Fruit fly (Drosophila melanogaster): ENCODE results near the gene CG9356.

The CG9356 gene

dm6 chr3R:9390201-9390600 lies 13.9 kb downstream of the CG9356 start (continued):
- TF ChIP-seq eyg (GFP tag; optimal IDR thresholded peaks at IDR 0.05) (no peak), Blimp-1 (GFP tag; optimal IDR thresholded peaks at IDR 0.05) (peak; percentile 18), CG17361 (GFP tag; IDR thresholded peaks at IDR 0.05) (0 out of 3 replicates have a peak, but pooled peaks have one; percentile 18), Nf-YB (GFP tag; optimal IDR thresholded peaks at IDR 0.05) (peak; percentile 39), PHDP (tag; optimal IDR thresholded peaks at IDR 0.05) (peak; percentile 48), Hmr (GFP tag; optimal IDR thresholded peaks at IDR 0.05) (peak; percentile 64), CG18599 (GFP tag; optimal IDR thresholded peaks at IDR 0.05) (peak; percentile 22), HLH4C (GFP tag; IDR thresholded peaks at IDR 0.05; ENCODE audit: partially characterized antibody) (no peak), tll (GFP tag; optimal IDR thresholded peaks at IDR 0.05) (no peak), CG3407 (GFP tag; optimal IDR thresholded peaks at IDR 0.05) (peak; percentile 30), CG3065 (GFP tag; optimal IDR thresholded peaks at IDR 0.05) (no peak), CG5245 (GFP tag; optimal IDR thresholded peaks at IDR 0.05) (no peak), CoRest (tag; optimal IDR thresholded peaks at IDR 0.05) (no peak), Atf3 (GFP tag; optimal IDR thresholded peaks at IDR 0.05) (no peak), scrt (GFP tag; optimal IDR thresholded peaks at IDR 0.05) (peak; percentile 29), tna (GFP tag; IDR thresholded peaks at IDR 0.05; ENCODE audit: partially characterized antibody) (no peak), pan (optimal IDR thresholded peaks at IDR 0.05) (no peak), pan (GFP tag; optimal IDR thresholded peaks at IDR 0.05 in 1 of 2, IDR thresholded peaks at IDR 0.05 in 1 of 2) (peak in 1 of 2 experiments; percentile 5), CG15011 (GFP tag; optimal IDR thresholded peaks at IDR 0.05) (peak; percentile 33), nau (GFP tag; optimal IDR thresholded peaks at IDR 0.05) (peak; percentile 4), MTF-1 (GFP tag; optimal IDR thresholded peaks at IDR 0.05; ENCODE audit: borderline replicate concordance) (peak; percentile 57), Dref (GFP tag; IDR thresholded peaks at IDR 0.05) (no peak), oc (tag; optimal IDR thresholded peaks at IDR 0.05) (peak; percentile 64), crc (GFP tag; optimal IDR thresholded peaks at IDR 0.05) (no peak), CG11093 (GFP tag; IDR thresholded peaks at IDR 0.05) (no peak), sens (GFP tag) (peak; percentile 20), sd (tag; optimal IDR thresholded peaks at IDR 0.05) (no peak), CG18262 (tag; optimal IDR thresholded peaks at IDR 0.05) (peak; percentile 6), Aef1 (GFP tag; IDR thresholded peaks at IDR 0.05) (no peak)

dm6 chr3R:9388972-9389371 lies 15.1 kb downstream of the CG9356 start:
- 0 out of 2 replicates have a peak, but pooled peaks have one; percentile 20 for TF ChIP-seq Atf6 (GFP tag; IDR thresholded peaks at IDR 0.05)
- no peak for TF ChIP-seq Fer2 (tag; optimal IDR thresholded peaks at IDR 0.05)
- peak in 1 of 2 experiments; percentile 72 for TF ChIP-seq bsh (GFP tag; optimal IDR thresholded peaks at IDR 0.05)
- peak; percentile 50; the same call in 1 of the 2 replicates for TF ChIP-seq Drgx (GFP tag; IDR thresholded peaks at IDR 0.05)
- TF ChIP-seq nom (GFP tag; optimal IDR thresholded peaks at IDR 0.05), result peak; percentile 96

- TF ChIP-seq sd (tag; optimal IDR thresholded peaks at IDR 0.05) (peak; percentile 59), fd3F (GFP tag; optimal IDR thresholded peaks at IDR 0.05) (no peak), Usf (GFP tag; optimal IDR thresholded peaks at IDR 0.05) (no peak), E2f2 (GFP tag; IDR thresholded peaks at IDR 0.05) (no peak), pho (GFP tag; optimal IDR thresholded peaks at IDR 0.05) (no peak), CG31365 (tag; optimal IDR thresholded peaks at IDR 0.05) (no peak), cas (GFP tag; IDR thresholded peaks at IDR 0.05) (no peak), CG14667 (GFP tag; IDR thresholded peaks at IDR 0.05) (no peak), chinmo (GFP tag; IDR thresholded peaks at IDR 0.05; ENCODE audit: partially characterized antibody) (no peak), CG15601 (tag; optimal IDR thresholded peaks at IDR 0.05) (no peak), CG12769 (tag; optimal IDR thresholded peaks at IDR 0.05) (no peak), pfk (GFP tag; optimal IDR thresholded peaks at IDR 0.05) (no peak), exex (tag; optimal IDR thresholded peaks at IDR 0.05) (peak; percentile 52), Bteb2 (GFP tag; optimal IDR thresholded peaks at IDR 0.05) (no peak), lbe (GFP tag; optimal IDR thresholded peaks at IDR 0.05) (no peak), CG11695 (GFP tag; IDR thresholded peaks at IDR 0.05) (no peak), Atf-2 (GFP tag; optimal IDR thresholded peaks at IDR 0.05) (no peak)
Observed at dm6 chr3R:9388321-9388720, 15.7 kb downstream of the CG9356 start.

Measured in whole organism, embryonic.